Fruit fly (Drosophila melanogaster) whole organism, embryonic: Measurements from ENCODE around the gene opa.

Experiments used
- Abd-B ChIP-seq: fragments of 200-800 bp; sonication (Bioruptor generic); optimal IDR thresholded peaks from 2 replicates; lab custom pipeline; 2018; ENCODE audit warnings: missing biosample characterization, mild to moderate bottlenecking, missing genetic modification characterization, moderate library complexity
- Atf3 ChIP-seq: fragments of 200-800 bp; sonication (Bioruptor generic); optimal IDR thresholded peaks from 3 replicates; lab custom pipeline; 2016; ENCODE audit warnings: missing biosample characterization, missing genetic modification characterization
- CG10147 ChIP-seq: fragments of 200-800 bp; sonication (Bioruptor generic); optimal IDR thresholded peaks from 2 replicates; lab custom pipeline; 2019; ENCODE audit warnings: missing biosample characterization, mild to moderate bottlenecking, missing genetic modification characterization, moderate library complexity
- CG10431 ChIP-seq: fragments of 200-800 bp; sonication (Bioruptor generic); optimal IDR thresholded peaks from 3 replicates; lab custom pipeline; 2018; ENCODE audit warnings: missing biosample characterization, mild to moderate bottlenecking, missing genetic modification characterization
- CG11695 ChIP-seq: fragments of 200-800 bp; sonication (Bioruptor generic); IDR thresholded peaks from 3 replicates; pipeline ENCODE4 v1.3.6; 2022; ENCODE audit warnings: missing biosample characterization, missing genetic modification characterization
- CG12236 ChIP-seq: fragments of 200-800 bp; sonication (Bioruptor generic); optimal IDR thresholded peaks from 2 replicates; lab custom pipeline; 2016; ENCODE audit warnings: missing biosample characterization, missing genetic modification characterization
- CG12659 ChIP-seq: fragments of 200-800 bp; sonication (Bioruptor generic); optimal IDR thresholded peaks from 3 replicates; lab custom pipeline; 2017; ENCODE audit warnings: mild to moderate bottlenecking, missing biosample characterization, missing genetic modification reagents, missing genetic modification characterization
- CG12769 ChIP-seq: fragments of 200-800 bp; sonication (Bioruptor generic); optimal IDR thresholded peaks from 2 replicates; lab custom pipeline; 2019; ENCODE audit warnings: missing biosample characterization, mild to moderate bottlenecking, missing genetic modification characterization, moderate library complexity
- CG13894 ChIP-seq: fragments of 200-800 bp; sonication (Bioruptor generic); optimal IDR thresholded peaks from 3 replicates; lab custom pipeline; 2018; ENCODE audit warnings: missing biosample characterization, mild to moderate bottlenecking, missing genetic modification characterization, moderate library complexity
- CG14014 ChIP-seq: fragments of 200-800 bp; sonication (Bioruptor generic); IDR thresholded peaks from 2 replicates; pipeline ENCODE4 v1.3.6; 2022; ENCODE audit warnings: missing biosample characterization, missing genetic modification characterization
- CG14441 ChIP-seq: fragments of 200-800 bp; sonication (Bioruptor generic); IDR thresholded peaks from 2 replicates; pipeline ENCODE4 v1.3.6; 2022; ENCODE audit warnings: missing biosample characterization, missing genetic modification characterization
- CG17328 ChIP-seq: fragments of 200-800 bp; sonication (Bioruptor generic); IDR thresholded peaks from 2 replicates; pipeline ENCODE4 v1.3.6; 2022; ENCODE audit warnings: missing biosample characterization, missing genetic modification characterization
- CG17568 ChIP-seq: fragments of 200-800 bp; sonication (Bioruptor generic); optimal IDR thresholded peaks from 2 replicates; lab custom pipeline; 2018; ENCODE audit warnings: missing biosample characterization, mild to moderate bottlenecking, missing genetic modification characterization, moderate library complexity
- CG18011 ChIP-seq: fragments of 200-800 bp; sonication (Bioruptor generic); optimal IDR thresholded peaks from 2 replicates; lab custom pipeline; 2017; ENCODE audit warnings: missing biosample characterization, missing genetic modification characterization, mild to moderate bottlenecking, moderate library complexity, missing genotype
- CG18599 ChIP-seq: fragments of 200-800 bp; sonication (Bioruptor generic); optimal IDR thresholded peaks from 3 replicates; lab custom pipeline; 2017; ENCODE audit warnings: missing biosample characterization, missing genetic modification characterization, mild to moderate bottlenecking, moderate library complexity, missing genetic modification reagents
- CG30403 ChIP-seq: fragments of 200-800 bp; sonication (Bioruptor generic); optimal IDR thresholded peaks from 3 replicates; lab custom pipeline; 2016; ENCODE audit warnings: missing biosample characterization, missing genetic modification characterization
- CG3065 ChIP-seq: fragments of 200-800 bp; sonication (Bioruptor generic); optimal IDR thresholded peaks from 2 replicates; lab custom pipeline; 2016; ENCODE audit warnings: missing biosample characterization, missing genetic modification characterization
- CG31441 ChIP-seq: fragments of 200-800 bp; sonication (Bioruptor generic); IDR thresholded peaks from 2 replicates; pipeline ENCODE4 v1.3.6; 2022; ENCODE audit warnings: missing biosample characterization, missing genetic modification characterization
- CG6175 ChIP-seq: fragments of 200-800 bp; sonication (Bioruptor generic); IDR thresholded peaks from 3 replicates; pipeline ENCODE4 v1.3.6; 2022; ENCODE audit warnings: missing biosample characterization, missing genetic modification characterization
- CG7987 ChIP-seq: fragments of 200-800 bp; sonication (Bioruptor generic); optimal IDR thresholded peaks from 2 replicates; lab custom pipeline; 2018; ENCODE audit warnings: missing biosample characterization, mild to moderate bottlenecking, missing genetic modification characterization, moderate library complexity
- CG8765 ChIP-seq: fragments of 200-800 bp; sonication (Bioruptor generic); IDR thresholded peaks from 2 replicates; pipeline ENCODE4 v1.3.6; 2022; ENCODE audit warnings: missing biosample characterization, missing genetic modification characterization
- CG9609 ChIP-seq: fragments of 200-800 bp; sonication (Bioruptor generic); optimal IDR thresholded peaks from 3 replicates; lab custom pipeline; 2016; ENCODE audit warnings: missing biosample characterization, missing genetic modification characterization
- CG9727 ChIP-seq: fragments of 200-800 bp; sonication (Bioruptor generic); optimal IDR thresholded peaks from 3 replicates; lab custom pipeline; 2017; ENCODE audit warnings: missing biosample characterization, mild to moderate bottlenecking, missing genetic modification characterization
- D19A ChIP-seq: fragments of 200-800 bp; optimal IDR thresholded peaks from 3 replicates; lab custom pipeline; 2019; ENCODE audit warnings: missing biosample characterization, mild to moderate bottlenecking, missing genetic modification characterization, moderate library complexity
- Gsc ChIP-seq: fragments of 200-800 bp; sonication (Bioruptor generic); IDR thresholded peaks from 2 replicates; pipeline ENCODE4 v1.3.6; 2022; ENCODE audit warnings: missing biosample characterization, missing genetic modification characterization
- HHEX ChIP-seq: fragments of 200-800 bp; sonication (Bioruptor generic); optimal IDR thresholded peaks from 3 replicates; lab custom pipeline; 2017; ENCODE audit warnings: missing biosample characterization, mild to moderate bottlenecking, missing genetic modification characterization, missing genetic modification reagents
- Hr3 ChIP-seq: fragments of 200-800 bp; sonication (Bioruptor generic); optimal IDR thresholded peaks from 3 replicates; lab custom pipeline; 2016; ENCODE audit warnings: missing biosample characterization, missing genetic modification characterization
- Oaz ChIP-seq: fragments of 200-800 bp; sonication (Bioruptor generic); IDR thresholded peaks from 2 replicates; pipeline ENCODE4 v1.3.6; 2022; ENCODE audit warnings: missing biosample characterization, missing genetic modification characterization
- Ravus ChIP-seq: fragments of 200-800 bp; sonication (Bioruptor generic); IDR thresholded peaks from 2 replicates; pipeline ENCODE4 v1.3.6; 2022; ENCODE audit warnings: missing biosample characterization, missing genetic modification characterization
- Six4 ChIP-seq: fragments of 200-800 bp; sonication (Bioruptor generic); optimal IDR thresholded peaks from 2 replicates; lab custom pipeline; 2016; ENCODE audit warnings: missing biosample characterization, missing genetic modification characterization
- Xrp1 ChIP-seq: fragments of 200-800 bp; sonication (Bioruptor generic); IDR thresholded peaks from 2 replicates; pipeline ENCODE4 v1.3.6; 2022; ENCODE audit warnings: missing biosample characterization, missing genetic modification characterization
- YL-1 ChIP-seq: fragments of 200-800 bp; sonication (Bioruptor generic); optimal IDR thresholded peaks from 3 replicates; lab custom pipeline; 2017; ENCODE audit warnings: missing biosample characterization, mild to moderate bottlenecking, missing genetic modification characterization
- ab ChIP-seq: fragments of 200-800 bp; sonication (Bioruptor generic); optimal IDR thresholded peaks from 2 replicates; lab custom pipeline; 2016; ENCODE audit warnings: missing biosample characterization, missing genetic modification characterization
- aop ChIP-seq: fragments of 200-800 bp; sonication (Bioruptor generic); IDR thresholded peaks from 2 replicates; pipeline ENCODE4 v1.3.6; 2022; ENCODE audit warnings: missing biosample characterization, missing genetic modification characterization
- cad ChIP-seq: fragments of >200 bp; optimal IDR thresholded peaks from 2 replicates; lab custom pipeline; 2017; ENCODE audit warnings: missing biosample characterization, missing genetic modification characterization
- cas ChIP-seq: fragments of 200-800 bp; sonication (Bioruptor generic); IDR thresholded peaks from 2 replicates; pipeline ENCODE4 v1.3.6; 2022; ENCODE audit warnings: missing biosample characterization, missing genetic modification characterization
- chif ChIP-seq, 2 experiments: fragments of 200-800 bp; sonication (Bioruptor generic); optimal IDR thresholded peaks; 3 replicates each; lab custom pipeline; 2016; ENCODE audit warnings: missing biosample characterization in 2 of 2, missing genetic modification characterization in 2 of 2
- danr ChIP-seq: fragments of 200-800 bp; sonication (Bioruptor generic); IDR thresholded peaks from 2 replicates; pipeline ENCODE4 v1.3.6; 2022; ENCODE audit warnings: missing biosample characterization, missing genetic modification characterization
- ewg ChIP-seq: fragments of 200-800 bp; sonication (Bioruptor generic); optimal IDR thresholded peaks from 3 replicates; lab custom pipeline; 2017; ENCODE audit warnings: mild to moderate bottlenecking, missing biosample characterization, missing genetic modification reagents, missing genetic modification characterization
- exex ChIP-seq: fragments of 200-800 bp; sonication (Bioruptor generic); optimal IDR thresholded peaks from 4 replicates; lab custom pipeline; 2018; ENCODE audit warnings: missing biosample characterization, mild to moderate bottlenecking, missing genetic modification characterization, moderate library complexity
- kay ChIP-seq: fragments of 200-800 bp; sonication (Bioruptor generic); optimal IDR thresholded peaks from 2 replicates; lab custom pipeline; 2016; ENCODE audit warnings: missing biosample characterization, missing genetic modification characterization
- row ChIP-seq: fragments of 200-800 bp; sonication (Bioruptor generic); IDR thresholded peaks from 3 replicates; pipeline ENCODE4 v1.3.6; 2022; ENCODE audit warnings: missing biosample characterization, missing genetic modification characterization
- shn ChIP-seq: fragments of 200-800 bp; sonication (Bioruptor generic); optimal IDR thresholded peaks from 3 replicates; lab custom pipeline; 2016; ENCODE audit warnings: missing biosample characterization, missing genetic modification characterization
- sima ChIP-seq: fragments of 200-800 bp; sonication (Bioruptor generic); optimal IDR thresholded peaks from 2 replicates; lab custom pipeline; 2016; ENCODE audit warnings: missing biosample characterization, missing genetic modification characterization
- slp2 ChIP-seq: fragments of 200-800 bp; sonication (Bioruptor generic); optimal IDR thresholded peaks from 2 replicates; lab custom pipeline; 2016; ENCODE audit warnings: missing biosample characterization, missing genetic modification characterization
- sna ChIP-seq: fragments of 200-800 bp; sonication (Bioruptor generic); IDR thresholded peaks from 2 replicates; pipeline ENCODE4 v1.3.6; 2022; ENCODE audit warnings: missing biosample characterization, missing genetic modification characterization; ENCODE audit not compliant: partially characterized antibody
- ssp ChIP-seq: fragments of 200-800 bp; sonication (Bioruptor generic); IDR thresholded peaks from 2 replicates; pipeline ENCODE4 v1.3.6; 2022; ENCODE audit warnings: missing biosample characterization, missing genetic modification characterization
- sug ChIP-seq: fragments of 200-800 bp; optimal IDR thresholded peaks from 2 replicates; lab custom pipeline; 2019; ENCODE audit warnings: missing biosample characterization, mild to moderate bottlenecking, missing genetic modification characterization, moderate library complexity
- tap ChIP-seq: fragments of 200-800 bp; optimal IDR thresholded peaks from 3 replicates; lab custom pipeline; 2019; ENCODE audit warnings: missing biosample characterization, mild to moderate bottlenecking, missing genetic modification characterization, moderate library complexity
- zen2 ChIP-seq: fragments of 200-800 bp; sonication (Bioruptor generic); IDR thresholded peaks from 3 replicates; pipeline ENCODE4 v1.3.6; 2022; ENCODE audit warnings: missing biosample characterization, missing genetic modification characterization; ENCODE audit not compliant: partially characterized antibody

Gene opa

DNA sequence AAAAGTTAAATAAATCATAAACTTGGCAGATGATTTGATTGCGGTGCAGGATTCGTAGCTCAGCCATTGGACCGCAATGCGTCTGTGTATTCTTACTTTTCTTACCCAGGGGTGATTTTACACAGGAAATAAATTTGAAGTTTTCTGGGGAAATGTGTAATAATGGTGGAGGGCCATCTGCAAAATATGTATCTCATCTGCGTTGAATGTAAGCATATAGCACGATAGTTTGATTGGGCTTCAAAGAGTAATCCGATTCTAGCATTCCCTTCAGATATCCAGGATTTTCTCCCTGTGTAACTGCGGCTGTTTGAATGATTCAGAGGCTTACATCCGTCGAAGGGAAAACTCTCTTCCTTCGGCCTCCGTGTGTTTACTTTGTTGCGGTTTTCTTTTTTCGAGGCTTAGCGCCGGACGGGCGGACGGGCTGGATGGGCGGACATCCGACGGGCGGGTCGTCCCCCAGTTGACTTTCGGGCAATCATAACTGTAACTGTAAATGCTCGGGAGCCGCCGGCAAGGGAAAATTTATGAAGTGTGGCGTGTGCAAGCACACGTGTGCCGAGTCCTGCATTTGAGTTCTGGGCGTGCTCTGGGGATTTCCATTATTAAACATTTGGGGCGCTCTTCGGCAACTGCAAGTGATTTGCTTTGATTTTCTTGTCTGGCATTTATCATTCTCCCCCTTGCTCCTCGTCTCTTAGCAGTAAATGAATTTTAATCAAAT, 33.6 kb downstream of the opa start (continued):
- TF ChIP-seq CG12769 (tag; lab: Kevin White, UChicago) (no peak), CG18599 (peak; percentile 53), exex (no peak), CG31441 (GFP tag; lab: Robert Waterston, UW) (peak; percentile 78), danr (no peak), sima (GFP tag; lab: Kevin White, UChicago) (no peak), kay (GFP tag; lab: Kevin White, UChicago) (peak; percentile 21), CG7987 (no peak), Hr3 (GFP tag; lab: Kevin White, UChicago) (peak; percentile 58), YL-1 (GFP tag; lab: Kevin White, UChicago) (no peak), sug (tag; lab: Kevin White, UChicago) (no peak), shn (GFP tag; lab: Kevin White, UChicago) (peak; percentile 21), chif (GFP tag; optimal IDR thresholded peaks at IDR 0.05; lab: Kevin White, UChicago) (peak; percentile 81 to 88), CG14014 (0 out of 2 replicates have a peak, but pooled peaks have one; percentile 25), slp2 (GFP tag; lab: Kevin White, UChicago) (peak; percentile 72), CG6175 (GFP tag; lab: Robert Waterston, UW) (no peak), CG13894 (no peak), CG12659 (GFP tag; lab: Kevin White, UChicago) (peak; percentile 37), Gsc (peak; percentile 46; the same call in 1 of the 2 replicates), sna (GFP tag; lab: Robert Waterston, UW) (no peak), CG8765 (GFP tag; lab: Robert Waterston, UW) (peak; percentile 80; the same call in 1 of the 2 replicates), tap (tag; lab: Kevin White, UChicago) (peak; percentile 70), ssp (GFP tag; lab: Robert Waterston, UW) (no peak), CG10147 (GFP tag; lab: Kevin White, UChicago) (no peak), CG10431 (GFP tag; lab: Kevin White, UChicago) (peak; percentile 14), CG9727 (GFP tag; lab: Kevin White, UChicago) (peak; percentile 74), Six4 (GFP tag; lab: Kevin White, UChicago) (peak; percentile 54), cad (no peak), CG12236 (peak; percentile 29), HHEX (peak; percentile 34), CG18011 (GFP tag; lab: Kevin White, UChicago) (no peak), ab (GFP tag; lab: Kevin White, UChicago) (no peak), CG17328 (GFP tag; lab: Robert Waterston, UW) (peak; percentile 83), CG17568 (GFP tag; lab: Kevin White, UChicago) (peak; percentile 31), cas (GFP tag; lab: Robert Waterston, UW) (no peak), CG30403 (peak; percentile 62), D19A (peak; percentile 61), ewg (GFP tag; lab: Kevin White, UChicago) (peak; percentile 65), aop (peak; percentile 50; the same call in 1 of the 2 replicates), Abd-B (GFP tag; lab: Kevin White, UChicago) (peak; percentile 62), Oaz (GFP tag; lab: Robert Waterston, UW) (no peak), row (GFP tag; lab: Robert Waterston, UW) (peak; percentile 81), Atf3 (GFP tag; lab: Kevin White, UChicago) (peak; percentile 63), CG3065 (GFP tag; lab: Kevin White, UChicago) (peak; percentile 40), Xrp1 (GFP tag; lab: Robert Waterston, UW) (peak; percentile 90), CG11695 (GFP tag; lab: Robert Waterston, UW) (peak; percentile 66), Ravus (GFP tag; lab: Robert Waterston, UW) (no peak), zen2 (GFP tag; lab: Robert Waterston, UW) (no peak), CG9609 (GFP tag; lab: Kevin White, UChicago) (peak; percentile 74), CG14441 (GFP tag; lab: Robert Waterston, UW) (0 out of 2 replicates have a peak, but pooled peaks have one; percentile 36)
